Worm (Caenorhabditis elegans) whole organism, L4/young adult: ENCODE data around the gene mre-11.

Source experiments
- W03F9.2 ChIP-seq: fragments of 150-350 bp; optimal IDR thresholded peaks from 2 replicates; lab custom pipeline; 2014; ENCODE audit warnings: missing biosample characterization, missing genetic modification characterization
- him-1 ChIP-seq: sonication (generic microtip); optimal IDR thresholded peaks from 2 replicates; lab custom pipeline; 2016; ENCODE audit warnings: missing genotype, missing genetic modification reagents, missing genetic modification characterization, missing compliant biosample characterization

ce11 chrV:10760839-10761238, 24.2 kb upstream of the mre-11 start:
- TF ChIP-seq W03F9.2 (no peak), him-1 (tag; lab: Kevin White, UChicago) (no peak)
